Fruit fly (Drosophila melanogaster) whole organism, embryonic: ENCODE data around the gene CG4374.

Source experiments
- Adf1 ChIP-seq: fragments of 200-800 bp; sonication (Bioruptor generic); IDR thresholded peaks from 2 replicates; pipeline ENCODE4 v1.3.6; 2022; ENCODE audit warnings: missing biosample characterization, missing genetic modification characterization
- Blimp-1 ChIP-seq: fragments of 200-800 bp; sonication (Bioruptor generic); optimal IDR thresholded peaks from 3 replicates; lab custom pipeline; 2018; ENCODE audit warnings: missing biosample characterization, missing genetic modification characterization, mild to moderate bottlenecking, moderate library complexity, missing genetic modification reagents
- BtbVII ChIP-seq: fragments of 200-800 bp; sonication (Bioruptor generic); optimal IDR thresholded peaks from 3 replicates; lab custom pipeline; 2017; ENCODE audit warnings: missing biosample characterization, mild to moderate bottlenecking, missing genetic modification characterization
- CG11560 ChIP-seq: fragments of 200-800 bp; sonication (Bioruptor generic); IDR thresholded peaks from 3 replicates; pipeline ENCODE4 v1.3.6; 2022; ENCODE audit warnings: missing biosample characterization, missing genetic modification characterization
- CG11723 ChIP-seq: fragments of 200-800 bp; sonication (Bioruptor generic); optimal IDR thresholded peaks from 2 replicates; lab custom pipeline; 2017; ENCODE audit warnings: missing biosample characterization, mild to moderate bottlenecking, missing genetic modification characterization
- CG14667 ChIP-seq: fragments of 200-800 bp; sonication (Bioruptor generic); IDR thresholded peaks from 2 replicates; pipeline ENCODE4 v1.3.6; 2022; ENCODE audit warnings: missing biosample characterization, missing genetic modification characterization
- CG15601 ChIP-seq: fragments of 200-800 bp; sonication (Bioruptor generic); optimal IDR thresholded peaks from 3 replicates; lab custom pipeline; 2019; ENCODE audit warnings: missing biosample characterization, mild to moderate bottlenecking, missing genetic modification characterization, moderate library complexity
- CG3163 ChIP-seq: fragments of 200-800 bp; sonication (Bioruptor generic); optimal IDR thresholded peaks from 3 replicates; lab custom pipeline; 2016; ENCODE audit warnings: missing biosample characterization, missing genetic modification characterization
- CG34422 ChIP-seq: fragments of 200-800 bp; sonication (Bioruptor generic); IDR thresholded peaks from 3 replicates; pipeline ENCODE4 v1.3.6; 2022; ENCODE audit warnings: missing biosample characterization, missing genetic modification characterization
- CG3726 ChIP-seq: fragments of 200-800 bp; sonication (Bioruptor generic); IDR thresholded peaks from 3 replicates; pipeline ENCODE4, ENCODE4 v1.3.6; 2022; ENCODE audit warnings: missing biosample characterization, missing genetic modification characterization
- CG3995 ChIP-seq: fragments of 200-800 bp; sonication (Bioruptor generic); optimal IDR thresholded peaks from 3 replicates; lab custom pipeline; 2016; ENCODE audit warnings: missing biosample characterization, missing genetic modification characterization
- CG4360 ChIP-seq: fragments of 200-800 bp; sonication (Bioruptor generic); IDR thresholded peaks from 2 replicates; pipeline ENCODE4 v1.3.6; 2022; ENCODE audit warnings: missing biosample characterization, missing genetic modification characterization
- CG7271 ChIP-seq: fragments of 200-800 bp; sonication (Bioruptor generic); optimal IDR thresholded peaks from 2 replicates; lab custom pipeline; 2018; ENCODE audit warnings: missing biosample characterization, mild to moderate bottlenecking, missing genetic modification characterization, moderate library complexity
- CG7786 ChIP-seq: fragments of 200-800 bp; sonication (Bioruptor generic); optimal IDR thresholded peaks from 2 replicates; lab custom pipeline; 2016; ENCODE audit warnings: missing biosample characterization, missing genetic modification characterization
- CG8359 ChIP-seq: fragments of 200-800 bp; sonication (Bioruptor generic); optimal IDR thresholded peaks from 2 replicates; lab custom pipeline; 2017; ENCODE audit warnings: missing biosample characterization, mild to moderate bottlenecking, missing genetic modification characterization, borderline replicate concordance
- Deaf1 ChIP-seq: fragments of 200-800 bp; optimal IDR thresholded peaks from 3 replicates; lab custom pipeline; 2019; ENCODE audit warnings: missing biosample characterization, mild to moderate bottlenecking, missing genetic modification characterization, moderate library complexity
- Doc2 ChIP-seq: fragments of 200-800 bp; sonication (Bioruptor generic); IDR thresholded peaks from 2 replicates; pipeline ENCODE4 v1.3.6; 2022; ENCODE audit warnings: missing biosample characterization, missing genetic modification characterization
- Gug ChIP-seq: fragments of 200-800 bp; sonication (Bioruptor generic); IDR thresholded peaks from 4 replicates; pipeline ENCODE4 v1.3.6; 2022; ENCODE audit warnings: missing biosample characterization, missing genetic modification characterization
- Hr3 ChIP-seq: fragments of 200-800 bp; sonication (Bioruptor generic); optimal IDR thresholded peaks from 3 replicates; lab custom pipeline; 2016; ENCODE audit warnings: missing biosample characterization, missing genetic modification characterization
- Hr51 ChIP-seq, 2 experiments: fragments of 200-800 bp; sonication (Bioruptor generic); optimal IDR thresholded peaks; 2 replicates in 1 of 2; 3 replicates in 1 of 2; lab custom pipeline; 2016 to 2018; ENCODE audit warnings: missing biosample characterization in 2 of 2, missing genetic modification characterization in 2 of 2, mild to moderate bottlenecking in 1 of 2, moderate library complexity in 1 of 2
- NFAT ChIP-seq: fragments of 200-800 bp; sonication (Bioruptor generic); IDR thresholded peaks from 2 replicates; pipeline ENCODE4 v1.3.6; 2022; ENCODE audit warnings: missing biosample characterization, missing genetic modification characterization
- Nf-YB ChIP-seq: fragments of 200-800 bp; sonication (Bioruptor generic); optimal IDR thresholded peaks from 3 replicates; lab custom pipeline; 2019; ENCODE audit warnings: missing biosample characterization, mild to moderate bottlenecking, missing genetic modification characterization, moderate library complexity
- Nf-YC ChIP-seq: fragments of 200-800 bp; optimal IDR thresholded peaks from 3 replicates; lab custom pipeline; 2019; ENCODE audit warnings: missing biosample characterization, mild to moderate bottlenecking, missing genetic modification characterization, moderate library complexity
- Opbp ChIP-seq: fragments of 200-800 bp; sonication (Bioruptor generic); IDR thresholded peaks from 3 replicates; pipeline ENCODE4 v1.3.6; 2022; ENCODE audit warnings: missing biosample characterization, missing genetic modification characterization; ENCODE audit not compliant: partially characterized antibody
- Ssrp ChIP-seq: fragments of 200-800 bp; sonication (Bioruptor generic); optimal IDR thresholded peaks from 2 replicates; lab custom pipeline; 2018; ENCODE audit warnings: missing biosample characterization, mild to moderate bottlenecking, missing genetic modification characterization, moderate library complexity
- Taf1 ChIP-seq: fragments of 200-800 bp; sonication (Bioruptor generic); IDR thresholded peaks from 2 replicates; pipeline ENCODE4 v1.3.6; 2022; ENCODE audit warnings: missing biosample characterization, missing genetic modification characterization
- Trl ChIP-seq, 3 experiments: fragments of >200 bp in 2 of 3; fragments of 200-800 bp in 1 of 3; sonication (Bioruptor generic) in 1 of 3; optimal IDR thresholded peaks; 2 replicates in 1 of 3; 3 replicates in 2 of 3; lab custom pipeline; 2016 to 2017; ENCODE audit warnings: missing biosample characterization in 1 of 3, missing genetic modification characterization in 1 of 3
- bowl ChIP-seq: fragments of 200-800 bp; sonication (Bioruptor generic); IDR thresholded peaks from 2 replicates; pipeline ENCODE4 v1.3.6; 2022; ENCODE audit warnings: missing biosample characterization, missing genetic modification characterization
- br ChIP-seq: fragments of >200 bp; optimal IDR thresholded peaks from 2 replicates; lab custom pipeline; 2017
- chinmo ChIP-seq: fragments of 200-800 bp; sonication (Bioruptor generic); IDR thresholded peaks from 4 replicates; pipeline ENCODE4 v1.3.6; 2022; ENCODE audit warnings: missing biosample characterization, missing genetic modification characterization; ENCODE audit not compliant: partially characterized antibody
- chm ChIP-seq: fragments of 200-800 bp; sonication (Bioruptor generic); IDR thresholded peaks from 2 replicates; pipeline ENCODE4 v1.3.6; 2022; ENCODE audit warnings: missing biosample characterization, missing genetic modification characterization
- emc ChIP-seq: fragments of 200-800 bp; sonication (Bioruptor generic); optimal IDR thresholded peaks from 2 replicates; lab custom pipeline; 2016; ENCODE audit warnings: missing biosample characterization, missing genetic modification characterization
- eyg ChIP-seq: fragments of 200-800 bp; sonication (Bioruptor generic); optimal IDR thresholded peaks from 3 replicates; lab custom pipeline; 2016; ENCODE audit warnings: missing biosample characterization, missing genetic modification characterization
- grn ChIP-seq: fragments of 200-800 bp; sonication (Bioruptor generic); optimal IDR thresholded peaks from 3 replicates; lab custom pipeline; 2017; ENCODE audit warnings: missing biosample characterization, missing genetic modification characterization
- gsb ChIP-seq: fragments of 200-800 bp; sonication (Bioruptor generic); IDR thresholded peaks from 2 replicates; pipeline ENCODE4 v1.3.6; 2022; ENCODE audit warnings: missing biosample characterization, missing genetic modification characterization
- ham ChIP-seq: fragments of 200-800 bp; sonication (Bioruptor generic); IDR thresholded peaks from 2 replicates; pipeline ENCODE4 v1.3.6; 2022; ENCODE audit warnings: missing biosample characterization, missing genetic modification characterization
- jigr1 ChIP-seq: fragments of 200-800 bp; sonication (Bioruptor generic); IDR thresholded peaks from 3 replicates; pipeline ENCODE4 v1.3.6; 2022; ENCODE audit warnings: missing biosample characterization, missing genetic modification characterization
- ken ChIP-seq: fragments of 200-800 bp; sonication (Bioruptor generic); IDR thresholded peaks from 3 replicates; pipeline ENCODE4 v1.3.6; 2022; ENCODE audit warnings: missing biosample characterization, missing genetic modification characterization
- mirr ChIP-seq: fragments of 200-800 bp; sonication (Bioruptor generic); optimal IDR thresholded peaks from 3 replicates; lab custom pipeline; 2018; ENCODE audit warnings: missing biosample characterization, mild to moderate bottlenecking, missing genetic modification characterization
- oc ChIP-seq: fragments of 200-800 bp; sonication (Bioruptor generic); optimal IDR thresholded peaks from 2 replicates; lab custom pipeline; 2018; ENCODE audit warnings: missing biosample characterization, mild to moderate bottlenecking, missing genetic modification characterization, moderate library complexity
- psq ChIP-seq: fragments of 200-800 bp; sonication (Bioruptor generic); optimal IDR thresholded peaks from 2 replicates; lab custom pipeline; 2017; ENCODE audit warnings: missing biosample characterization, missing genetic modification characterization
- sd ChIP-seq: fragments of 200-800 bp; sonication (Bioruptor generic); optimal IDR thresholded peaks from 3 replicates; lab custom pipeline; 2018; ENCODE audit warnings: missing biosample characterization, mild to moderate bottlenecking, missing genetic modification characterization, moderate library complexity
- trh ChIP-seq: fragments of 200-800 bp; sonication (Bioruptor generic); optimal IDR thresholded peaks from 2 replicates; lab custom pipeline; 2016; ENCODE audit warnings: missing biosample characterization, missing genetic modification characterization
- vvl ChIP-seq: fragments of 200-800 bp; sonication (Bioruptor generic); IDR thresholded peaks from 2 replicates; pipeline ENCODE4 v1.3.6; 2022; ENCODE audit warnings: missing biosample characterization, missing genetic modification characterization

The CG4374 gene

dm6 chr3R:23472011-23472958 lies at the start of gene CG4374:
Gene CG4374, minus strand, starts transcription at chr3R:23472278.
- 0 out of 3 replicates have a peak, but pooled peaks have one; percentile 34 for TF ChIP-seq CG11560
- TF ChIP-seq vvl (GFP tag; lab: Robert Waterston, UW): 0 out of 2 replicates have a peak, but pooled peaks have one; percentile 34
- no peak for TF ChIP-seq BtbVII
- TF ChIP-seq Gug: no peak
- peak; percentile 62; the same call in 1 of the 2 replicates for TF ChIP-seq Adf1 (GFP tag; lab: Robert Waterston, UW)
- TF ChIP-seq CG3163 (GFP tag; lab: Kevin White, UChicago): peak; percentile 85
- TF ChIP-seq Ssrp (tag; lab: Kevin White, UChicago): no peak
- TF ChIP-seq Nf-YC (tag; lab: Kevin White, UChicago): peak; percentile 92
- peak; percentile 99 for TF ChIP-seq CG8359 (GFP tag; lab: Kevin White, UChicago)
- TF ChIP-seq Blimp-1 (GFP tag; lab: Kevin White, UChicago): peak; percentile 20
- no peak for TF ChIP-seq Opbp (GFP tag; lab: Robert Waterston, UW)
- no peak for TF ChIP-seq CG3995 (GFP tag; lab: Kevin White, UChicago)
- no peak for TF ChIP-seq CG34422
- peak; percentile 62 for TF ChIP-seq CG4360 (GFP tag; lab: Robert Waterston, UW)
- TF ChIP-seq CG7786 (GFP tag; lab: Kevin White, UChicago): no peak
- TF ChIP-seq oc: peak; percentile 49
- TF ChIP-seq grn (GFP tag; lab: Kevin White, UChicago): peak; percentile 62
- TF ChIP-seq chinmo (GFP tag; lab: Robert Waterston, UW): peak; percentile 91; the same call in 3 of the 4 replicates
- TF ChIP-seq Deaf1 (tag; lab: Kevin White, UChicago): peak; percentile 83
- no peak for TF ChIP-seq eyg
- TF ChIP-seq Trl (optimal IDR thresholded peaks at IDR 0.05; lab: Kevin White, UChicago): peak; percentile 40 to 56
- TF ChIP-seq Trl (GFP tag; optimal IDR thresholded peaks at IDR 0.05; lab: Kevin White, UChicago): no peak
- peak; percentile 93 for TF ChIP-seq Nf-YB (GFP tag; lab: Kevin White, UChicago)
- TF ChIP-seq Hr51 (GFP tag; optimal IDR thresholded peaks at IDR 0.05; lab: Kevin White, UChicago): no peak
- TF ChIP-seq CG11723 (GFP tag; lab: Kevin White, UChicago): no peak
- TF ChIP-seq ken (GFP tag; lab: Robert Waterston, UW): 0 out of 3 replicates have a peak, but pooled peaks have one; percentile 27
- TF ChIP-seq, all 482 proteins: peak for 15

DNA sequence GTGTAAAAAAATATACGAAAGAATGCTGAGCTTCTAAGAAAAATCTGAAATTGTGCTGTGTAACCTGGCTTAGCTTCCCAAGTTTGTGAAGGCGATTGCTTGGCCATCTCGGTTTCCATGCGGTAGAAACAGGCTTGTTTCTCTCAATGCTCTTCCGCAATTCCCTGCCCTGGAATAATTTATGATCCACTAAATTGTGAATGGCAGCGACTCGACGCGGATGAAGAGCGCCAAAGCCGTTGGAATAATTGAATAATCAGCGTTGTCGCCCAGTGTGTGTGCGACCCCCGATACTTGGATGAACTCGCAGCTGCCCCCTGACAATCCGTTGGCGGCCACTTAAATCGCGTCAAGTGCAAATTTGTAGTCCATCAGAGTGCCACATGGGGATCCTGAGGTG lies 49.4 kb upstream of the CG4374 start, which contains the start of gene CG10177:
CG10177 (minus strand) TSS at position 101 of the 400 bp plus-strand sequence.
- TF ChIP-seq CG14667 (GFP tag; lab: Robert Waterston, UW) (no peak), Doc2 (no peak), jigr1 (GFP tag; lab: Robert Waterston, UW) (no peak), CG7271 (tag; lab: Kevin White, UChicago) (no peak), NFAT (GFP tag; lab: Robert Waterston, UW) (no peak), sd (tag; lab: Kevin White, UChicago) (no peak), ham (GFP tag; lab: Robert Waterston, UW) (no peak), CG15601 (tag; lab: Kevin White, UChicago) (no peak), CG3726 (GFP tag; lab: Robert Waterston, UW) (no peak), trh (GFP tag; lab: Kevin White, UChicago) (no peak), Taf1 (GFP tag; lab: Robert Waterston, UW) (no peak), chm (GFP tag; lab: Robert Waterston, UW) (no peak), psq (GFP tag; lab: Kevin White, UChicago) (no peak), mirr (no peak), bowl (no peak), br (lab: Kevin White, UChicago) (no peak), gsb (GFP tag; lab: Robert Waterston, UW) (no peak), emc (GFP tag; lab: Kevin White, UChicago) (no peak), Hr3 (GFP tag; lab: Kevin White, UChicago) (no peak)
